Worm (Caenorhabditis elegans) whole organism, young adult: ENCODE data around the gene fbxa-143.

Source experiments
- B0035.1 ChIP-seq: sonication (generic microtip); optimal IDR thresholded peaks from 2 replicates; lab custom pipeline; 2016; ENCODE audit warnings: missing genetic modification characterization, mild to moderate bottlenecking, missing compliant biosample characterization, missing genotype, missing genetic modification reagents
- C06A6.2 ChIP-seq: fragments of 200-800 bp; sonication (Bioruptor generic); conservative IDR thresholded peaks from 2 replicates; pipeline ENCODE4 v1.3.6; 2022; ENCODE audit warnings: missing genetic modification characterization, missing compliant biosample characterization
- C17E4.6 ChIP-seq: fragments of 200-800 bp; sonication (Bioruptor generic); IDR thresholded peaks from 2 replicates; pipeline ENCODE4 v1.3.6; 2022; ENCODE audit warnings: missing genetic modification reagents, missing genetic modification characterization, missing compliant biosample characterization
- D2030.7 ChIP-seq: fragments of 200-800 bp; sonication (Bioruptor generic); IDR thresholded peaks from 2 replicates; pipeline ENCODE4 v1.3.6; 2022; ENCODE audit warnings: missing genetic modification reagents, missing genetic modification characterization, missing compliant biosample characterization
- F10E7.11 ChIP-seq: sonication (generic microtip); optimal IDR thresholded peaks from 2 replicates; lab custom pipeline; 2017; ENCODE audit warnings: mild to moderate bottlenecking, missing genetic modification characterization, moderate library complexity, missing compliant biosample characterization
- F22D6.2 ChIP-seq: sonication (generic microtip); optimal IDR thresholded peaks from 2 replicates; lab custom pipeline; 2016; ENCODE audit warnings: mild to moderate bottlenecking, missing genetic modification characterization, missing compliant biosample characterization
- F33H1.4 ChIP-seq: fragments of 200-800 bp; sonication (Bioruptor generic); IDR thresholded peaks from 2 replicates; pipeline ENCODE4 v1.3.6; 2022; ENCODE audit warnings: missing genetic modification reagents, missing genetic modification characterization, missing compliant biosample characterization
- F57A8.1 ChIP-seq: fragments of 200-800 bp; sonication (Bioruptor generic); optimal IDR thresholded peaks from 2 replicates; lab custom pipeline; 2018; ENCODE audit warnings: mild to moderate bottlenecking, missing genetic modification characterization, moderate library complexity, missing compliant biosample characterization
- K12H6.12 ChIP-seq: fragments of 200-800 bp; sonication (Bioruptor generic); optimal IDR thresholded peaks from 2 replicates; lab custom pipeline; 2018; ENCODE audit warnings: mild to moderate bottlenecking, missing genetic modification characterization, missing compliant biosample characterization
- T26A5.8 ChIP-seq: sonication (generic microtip); optimal IDR thresholded peaks from 2 replicates; lab custom pipeline; 2016; ENCODE audit warnings: missing genetic modification characterization, missing compliant biosample characterization
- Y79H2A.3 ChIP-seq: fragments of 200-800 bp; sonication (Bioruptor generic); conservative IDR thresholded peaks from 2 replicates; pipeline ENCODE4 v1.3.6; 2022; ENCODE audit warnings: missing genetic modification reagents, missing genetic modification characterization, missing compliant biosample characterization
- aptf-3 ChIP-seq: fragments of 200-800 bp; sonication (Bioruptor generic); IDR thresholded peaks from 2 replicates; pipeline ENCODE4 v1.3.6; 2022; ENCODE audit warnings: missing genetic modification characterization, missing compliant biosample characterization
- ceh-100 ChIP-seq: fragments of 200-800 bp; sonication (Bioruptor generic); IDR thresholded peaks from 2 replicates; pipeline ENCODE4 v1.3.6; 2022; ENCODE audit warnings: missing genetic modification reagents, missing genetic modification characterization, missing compliant biosample characterization
- ceh-79 ChIP-seq: sonication (generic microtip); optimal IDR thresholded peaks from 2 replicates; lab custom pipeline; 2017; ENCODE audit warnings: mild to moderate bottlenecking, missing genetic modification characterization, missing compliant biosample characterization
- gei-17 ChIP-seq: fragments of 200-800 bp; sonication (Bioruptor generic); optimal IDR thresholded peaks from 2 replicates; lab custom pipeline; 2018; ENCODE audit warnings: mild to moderate bottlenecking, missing genetic modification characterization, missing compliant biosample characterization
- hlh-26 ChIP-seq: fragments of 200-800 bp; sonication (Bioruptor generic); conservative IDR thresholded peaks from 2 replicates; pipeline ENCODE4 v1.3.6; 2022; ENCODE audit warnings: missing genetic modification reagents, missing genetic modification characterization, missing compliant biosample characterization
- let-607 ChIP-seq, 2 experiments: fragments of 200-800 bp in 1 of 2; sonication (Bioruptor generic) in 1 of 2; sonication (generic microtip) in 1 of 2; optimal IDR thresholded peaks; 2 replicates each; lab custom pipeline; 2016 to 2018; ENCODE audit warnings: mild to moderate bottlenecking in 2 of 2, missing compliant biosample characterization in 2 of 2, missing genetic modification characterization in 2 of 2, moderate library complexity in 2 of 2, missing genotype in 1 of 2
- lir-1 ChIP-seq: fragments of 200-800 bp; sonication (Bioruptor generic); conservative IDR thresholded peaks from 2 replicates; pipeline ENCODE4 v1.3.6; 2022; ENCODE audit warnings: missing genetic modification reagents, missing genetic modification characterization, missing compliant biosample characterization
- madf-6 ChIP-seq: fragments of 200-800 bp; sonication (Bioruptor generic); IDR thresholded peaks from 2 replicates; pipeline ENCODE4 v1.3.6; 2022; ENCODE audit warnings: missing genetic modification reagents, missing genetic modification characterization, missing compliant biosample characterization
- madf-8 ChIP-seq: fragments of 200-800 bp; sonication (Bioruptor generic); conservative IDR thresholded peaks from 2 replicates; pipeline ENCODE4 v1.3.6; 2022; ENCODE audit warnings: missing genetic modification reagents, missing genetic modification characterization, missing compliant biosample characterization
- nfya-1 ChIP-seq: sonication (generic microtip); optimal IDR thresholded peaks from 2 replicates; lab custom pipeline; 2017; ENCODE audit warnings: antibody characterized with exemption, missing compliant biosample characterization, missing genetic modification characterization, borderline replicate concordance; ENCODE audit not compliant: insufficient read depth
- nhr-80 ChIP-seq: sonication (generic microtip); optimal IDR thresholded peaks from 2 replicates; lab custom pipeline; 2016; ENCODE audit warnings: missing genetic modification characterization, missing compliant biosample characterization
- pha-4 ChIP-seq: fragments of 150-350 bp; sonication (generic microtip); optimal IDR thresholded peaks from 2 replicates; lab custom pipeline; 2014; ENCODE audit warnings: missing biosample characterization, missing genetic modification reagents, missing genetic modification characterization
- unc-62 ChIP-seq: fragments of 150-350 bp; optimal IDR thresholded peaks from 2 replicates; lab custom pipeline; 2014; ENCODE audit warnings: missing biosample characterization, missing genetic modification reagents, missing genetic modification characterization
- zim-3 ChIP-seq: sonication (generic microtip); optimal IDR thresholded peaks from 2 replicates; lab custom pipeline; 2017; ENCODE audit warnings: mild to moderate bottlenecking, missing genetic modification characterization, moderate library complexity, missing compliant biosample characterization
- ztf-18 ChIP-seq: sonication (generic microtip); optimal IDR thresholded peaks from 2 replicates; lab custom pipeline; 2016; ENCODE audit warnings: missing genotype, mild to moderate bottlenecking, missing genetic modification characterization, missing compliant biosample characterization
- ztf-22 ChIP-seq: fragments of 200-800 bp; sonication (Bioruptor generic); optimal IDR thresholded peaks from 2 replicates; lab custom pipeline; 2018; ENCODE audit warnings: mild to moderate bottlenecking, missing genetic modification characterization, moderate library complexity, missing compliant biosample characterization

Gene fbxa-143

ce11 chrV:16090685-16091084 is 36.6 kb downstream of the fbxa-143 start, which contains the start of gene F22B8.3:
F22B8.3 (plus strand) TSS chrV:16090985.
- TF ChIP-seq ztf-18 (tag; lab: Kevin White, UChicago) (no peak), aptf-3 (GFP tag; lab: Robert Waterston, UW) (no peak), Y79H2A.3 (no peak), T26A5.8 (tag; lab: Kevin White, UChicago) (no peak), ceh-100 (no peak), gei-17 (GFP tag; lab: Kevin White, UChicago) (no peak), B0035.1 (tag; lab: Kevin White, UChicago) (no peak), F10E7.11 (tag; lab: Kevin White, UChicago) (no peak), let-607 (tag; optimal IDR thresholded peaks at IDR 0.05; lab: Kevin White, UChicago) (no peak), unc-62 (no peak)

ce11 chrV:16080678-16081077 is 46.6 kb downstream of the fbxa-143 start:
- no peak for TF ChIP-seq C17E4.6 (GFP tag; lab: Robert Waterston, UW)
- no peak for TF ChIP-seq ztf-22 (GFP tag; lab: Kevin White, UChicago)
- TF ChIP-seq ceh-79 (tag; lab: Kevin White, UChicago) = no peak
- TF ChIP-seq zim-3 (tag; lab: Kevin White, UChicago) = no peak
- TF ChIP-seq madf-6 = no peak
- TF ChIP-seq F33H1.4 (GFP tag; lab: Robert Waterston, UW) = no peak
- no peak for TF ChIP-seq hlh-26 (GFP tag; lab: Robert Waterston, UW)
- TF ChIP-seq pha-4 (tag; lab: Kevin White, UChicago) = no peak
- no peak for TF ChIP-seq F22D6.2 (tag; lab: Kevin White, UChicago)
- TF ChIP-seq nfya-1 (tag; lab: Kevin White, UChicago) = no peak
- TF ChIP-seq madf-8 (GFP tag; lab: Robert Waterston, UW) = no peak
- no peak for TF ChIP-seq lir-1 (GFP tag; lab: Robert Waterston, UW)
- no peak for TF ChIP-seq C06A6.2 (GFP tag; lab: Robert Waterston, UW)
- TF ChIP-seq F57A8.1 (GFP tag; lab: Kevin White, UChicago) = no peak

- no peak for TF ChIP-seq K12H6.12 (tag; lab: Kevin White, UChicago)
- TF ChIP-seq Y79H2A.3 = no peak
- TF ChIP-seq nhr-80 (tag; lab: Kevin White, UChicago) = peak; percentile 34
- no peak for TF ChIP-seq D2030.7 (GFP tag; lab: Robert Waterston, UW)
These were observed 47.3 kb downstream of the fbxa-143 start for ce11 chrV:16080039-16080438.
